Worm (Caenorhabditis elegans) whole organism, late embryonic: ENCODE data around the gene sec-61.B.

Source experiments
- elt-2 ChIP-seq: sonication (generic microtip); optimal IDR thresholded peaks from 2 replicates; lab custom pipeline; 2016; ENCODE audit warnings: missing genetic modification reagents, missing genetic modification characterization, missing compliant biosample characterization
- ets-4 ChIP-seq: sonication (generic microtip); optimal IDR thresholded peaks from 2 replicates; lab custom pipeline; 2016; ENCODE audit warnings: missing genetic modification characterization, missing compliant biosample characterization
- fkh-10 ChIP-seq: fragments of 150-350 bp; optimal IDR thresholded peaks from 2 replicates; lab custom pipeline; 2014; ENCODE audit warnings: missing biosample characterization, missing genetic modification reagents, missing genetic modification characterization
- hlh-13 ChIP-seq: fragments of 200-800 bp; sonication (Bioruptor generic); optimal IDR thresholded peaks from 2 replicates; lab custom pipeline; 2018; ENCODE audit warnings: mild to moderate bottlenecking, missing genetic modification characterization, missing compliant biosample characterization
- nhr-11 ChIP-seq: fragments of 150-350 bp; optimal IDR thresholded peaks from 2 replicates; lab custom pipeline; 2014; ENCODE audit warnings: missing biosample characterization, missing genetic modification characterization
- pag-3 ChIP-seq: sonication (generic microtip); optimal IDR thresholded peaks from 2 replicates; lab custom pipeline; 2016; ENCODE audit warnings: missing compliant biosample characterization, missing genetic modification characterization, borderline replicate concordance
- pqm-1 ChIP-seq: sonication (generic microtip); optimal IDR thresholded peaks from 2 replicates; lab custom pipeline; 2016; ENCODE audit warnings: missing genetic modification characterization, missing compliant biosample characterization

DNA sequence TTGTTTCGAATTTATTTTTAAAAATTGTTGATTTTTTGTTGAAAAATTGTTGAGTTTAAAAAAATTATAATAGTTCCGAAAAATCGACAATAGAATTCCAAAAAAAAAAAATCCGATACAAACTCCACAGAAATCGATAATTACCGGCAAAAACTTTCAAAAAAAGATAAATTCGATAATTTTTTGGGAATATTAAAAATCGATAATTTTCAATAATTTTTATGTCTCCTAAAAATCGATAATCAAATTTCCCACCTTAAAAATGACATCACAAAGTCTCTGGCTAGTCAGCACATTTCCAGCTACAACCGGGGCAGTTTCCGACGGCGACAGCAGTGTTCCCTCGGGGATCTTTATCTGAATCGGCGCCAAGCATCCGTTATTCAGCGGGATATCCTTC, 12.2 kb upstream of the sec-61.B start:
- TF ChIP-seq pag-3 (tag; lab: Kevin White, UChicago) (no peak), nhr-11 (no peak), pqm-1 (tag; lab: Kevin White, UChicago) (no peak), elt-2 (no peak), ets-4 (tag; lab: Kevin White, UChicago) (no peak), hlh-13 (GFP tag; lab: Kevin White, UChicago) (no peak), fkh-10 (GFP tag; lab: Kevin White, UChicago) (no peak)
